Fruit fly (Drosophila melanogaster): ENCODE data around the gene Remo.

dm6 chrX:13282717-13283116, 5.1 kb upstream of the Remo start:
- TF ChIP-seq ovo (GFP tag; optimal IDR thresholded peaks at IDR 0.05) (no peak), kay (GFP tag; ENCODE audit: borderline replicate concordance) (no peak), CG11617 (GFP tag; optimal IDR thresholded peaks at IDR 0.05) (no peak), CG7045 (GFP tag; optimal IDR thresholded peaks at IDR 0.05) (no peak), Hr96 (GFP tag; optimal IDR thresholded peaks at IDR 0.05) (no peak), Crg-1 (GFP tag; optimal IDR thresholded peaks at IDR 0.05) (no peak), CG7101 (tag; optimal IDR thresholded peaks at IDR 0.05) (no peak)

All from whole organism, adult.